Worm (Caenorhabditis elegans) whole organism, late embryonic: Measurements from ENCODE around the gene F40G12.4.
A peak's percentile ranks its signal among the peaks of the same experiment; 100 is the strongest.

Source experiments
- C38D4.7 ChIP-seq: fragments of 200-800 bp; sonication (Bioruptor generic); optimal IDR thresholded peaks from 2 replicates; lab custom pipeline; 2018; ENCODE audit warnings: mild to moderate bottlenecking, missing genetic modification characterization, moderate library complexity, missing compliant biosample characterization
- F13H6.1 ChIP-seq: sonication (generic microtip); optimal IDR thresholded peaks from 2 replicates; lab custom pipeline; 2016; ENCODE audit warnings: missing genetic modification characterization, missing compliant biosample characterization
- T23F11.4 ChIP-seq: fragments of 200-800 bp; sonication (Bioruptor generic); optimal IDR thresholded peaks from 2 replicates; lab custom pipeline; 2018; ENCODE audit warnings: mild to moderate bottlenecking, missing genetic modification characterization, missing compliant biosample characterization
- ama-1 ChIP-seq: fragments of 150-350 bp; optimal IDR thresholded peaks from 2 replicates; lab custom pipeline; 2014
- ceh-14 ChIP-seq: sonication (generic microtip); optimal IDR thresholded peaks from 2 replicates; lab custom pipeline; 2016; ENCODE audit warnings: missing genotype, missing genetic modification characterization, missing compliant biosample characterization
- ceh-18 ChIP-seq: sonication (generic microtip); optimal IDR thresholded peaks from 2 replicates; lab custom pipeline; 2016; ENCODE audit warnings: missing genetic modification characterization, missing compliant biosample characterization
- ceh-19 ChIP-seq: fragments of 200-800 bp; sonication (Bioruptor generic); optimal IDR thresholded peaks from 2 replicates; lab custom pipeline; 2018; ENCODE audit warnings: mild to moderate bottlenecking, missing genetic modification characterization, missing compliant biosample characterization
- ceh-2 ChIP-seq: sonication (generic microtip); optimal IDR thresholded peaks from 2 replicates; lab custom pipeline; 2016; ENCODE audit warnings: missing genotype, missing genetic modification characterization, missing compliant biosample characterization
- ceh-30 ChIP-seq: fragments of 150-350 bp; optimal IDR thresholded peaks from 2 replicates; lab custom pipeline; 2014; ENCODE audit warnings: missing biosample characterization, missing genetic modification characterization
- ceh-6 ChIP-seq: fragments of 200-800 bp; sonication (Bioruptor generic); optimal IDR thresholded peaks from 2 replicates; lab custom pipeline; 2018; ENCODE audit warnings: mild to moderate bottlenecking, missing genetic modification characterization, missing compliant biosample characterization
- che-1 ChIP-seq: sonication (generic microtip); optimal IDR thresholded peaks from 2 replicates; lab custom pipeline; 2016; ENCODE audit warnings: mild to moderate bottlenecking, missing genetic modification characterization, missing compliant biosample characterization
- dmd-4 ChIP-seq: sonication (generic microtip); optimal IDR thresholded peaks from 2 replicates; lab custom pipeline; 2016; ENCODE audit warnings: borderline replicate concordance, missing genetic modification characterization, missing compliant biosample characterization
- elt-4 ChIP-seq: sonication (generic microtip); optimal IDR thresholded peaks from 2 replicates; lab custom pipeline; 2016; ENCODE audit warnings: missing genetic modification characterization, missing compliant biosample characterization
- ets-4 ChIP-seq: sonication (generic microtip); optimal IDR thresholded peaks from 2 replicates; lab custom pipeline; 2016; ENCODE audit warnings: missing genetic modification characterization, missing compliant biosample characterization
- fkh-10 ChIP-seq: fragments of 150-350 bp; optimal IDR thresholded peaks from 2 replicates; lab custom pipeline; 2014; ENCODE audit warnings: missing biosample characterization, missing genetic modification reagents, missing genetic modification characterization
- fkh-6 ChIP-seq: sonication (generic microtip); optimal IDR thresholded peaks from 2 replicates; lab custom pipeline; 2016; ENCODE audit warnings: missing genetic modification characterization, missing compliant biosample characterization
- gmeb-2 ChIP-seq: sonication (generic microtip); optimal IDR thresholded peaks from 2 replicates; lab custom pipeline; 2016; ENCODE audit warnings: missing genetic modification characterization, inconsistent platforms, missing compliant biosample characterization
- hlh-30 ChIP-seq: sonication (generic microtip); optimal IDR thresholded peaks from 2 replicates; lab custom pipeline; 2017; ENCODE audit warnings: antibody characterized with exemption, missing genetic modification characterization, missing compliant biosample characterization; ENCODE audit not compliant: insufficient read depth
- hlh-6 ChIP-seq: sonication (generic microtip); optimal IDR thresholded peaks from 2 replicates; lab custom pipeline; 2016; ENCODE audit warnings: missing genotype, missing genetic modification characterization, missing compliant biosample characterization
- hlh-8 ChIP-seq: sonication (generic microtip); optimal IDR thresholded peaks from 2 replicates; lab custom pipeline; 2016; ENCODE audit warnings: missing genotype, missing genetic modification characterization, missing compliant biosample characterization
- lin-11 ChIP-seq: fragments of 200-800 bp; sonication (Bioruptor generic); optimal IDR thresholded peaks from 2 replicates; lab custom pipeline; 2018; ENCODE audit warnings: mild to moderate bottlenecking, missing genetic modification characterization, missing compliant biosample characterization
- madf-2 ChIP-seq: sonication (generic microtip); optimal IDR thresholded peaks from 2 replicates; lab custom pipeline; 2017; ENCODE audit warnings: missing genetic modification characterization, missing compliant biosample characterization
- mec-3 ChIP-seq: sonication (generic microtip); optimal IDR thresholded peaks from 2 replicates; lab custom pipeline; 2016; ENCODE audit warnings: borderline replicate concordance, missing genetic modification characterization, missing compliant biosample characterization
- nfya-1 ChIP-seq: sonication (generic microtip); optimal IDR thresholded peaks from 2 replicates; lab custom pipeline; 2017; ENCODE audit warnings: missing genetic modification characterization, mild to moderate bottlenecking, missing compliant biosample characterization, antibody characterized with exemption, moderate library complexity
- nhr-232 ChIP-seq: sonication (generic microtip); optimal IDR thresholded peaks from 2 replicates; lab custom pipeline; 2016; ENCODE audit warnings: missing genetic modification characterization, missing compliant biosample characterization
- odd-2 ChIP-seq: sonication (generic microtip); optimal IDR thresholded peaks from 2 replicates; lab custom pipeline; 2017; ENCODE audit warnings: antibody characterized with exemption, mild to moderate bottlenecking, missing genetic modification characterization, missing compliant biosample characterization
- pha-2 ChIP-seq: sonication (generic microtip); optimal IDR thresholded peaks from 2 replicates; lab custom pipeline; 2017; ENCODE audit warnings: mild to moderate bottlenecking, missing genetic modification characterization, missing compliant biosample characterization
- pha-4 ChIP-seq: fragments of 150-350 bp; optimal IDR thresholded peaks from 2 replicates; lab custom pipeline; 2018; ENCODE audit warnings: missing biosample characterization, missing genetic modification reagents, missing genetic modification characterization
- pqm-1 ChIP-seq: sonication (generic microtip); optimal IDR thresholded peaks from 2 replicates; lab custom pipeline; 2016; ENCODE audit warnings: missing genetic modification characterization, missing compliant biosample characterization
- pros-1 ChIP-seq: fragments of 150-350 bp; optimal IDR thresholded peaks from 2 replicates; lab custom pipeline; 2014; ENCODE audit warnings: missing biosample characterization, missing genetic modification reagents, missing genetic modification characterization
- ref-2 ChIP-seq: sonication (generic microtip); optimal IDR thresholded peaks from 2 replicates; lab custom pipeline; 2016; ENCODE audit warnings: missing genetic modification characterization, missing compliant biosample characterization
- sox-2 ChIP-seq: fragments of 200-800 bp; sonication (Bioruptor generic); IDR thresholded peaks from 2 replicates; pipeline ENCODE4 v1.3.6; 2022; ENCODE audit warnings: missing genetic modification reagents, missing genetic modification characterization, missing compliant biosample characterization
- sox-4 ChIP-seq: sonication (generic microtip); optimal IDR thresholded peaks from 2 replicates; lab custom pipeline; 2017; ENCODE audit warnings: mild to moderate bottlenecking, missing genetic modification characterization, inconsistent platforms, missing compliant biosample characterization
- tbx-7 ChIP-seq: sonication (generic microtip); optimal IDR thresholded peaks from 2 replicates; lab custom pipeline; 2016; ENCODE audit warnings: missing genotype, missing genetic modification characterization, missing compliant biosample characterization
- ttx-3 ChIP-seq: sonication (generic microtip); optimal IDR thresholded peaks from 2 replicates; lab custom pipeline; 2016; ENCODE audit warnings: missing genetic modification reagents, missing genetic modification characterization, missing compliant biosample characterization
- unc-3 ChIP-seq, 2 experiments: fragments of 200-800 bp in 1 of 2; sonication (Bioruptor generic) in 1 of 2; sonication (generic microtip) in 1 of 2; conservative IDR thresholded peaks in 1 of 2; optimal IDR thresholded peaks in 1 of 2; 2 replicates each; pipeline versions ENCODE4 v1.3.6 to Lab custom; 2016 to 2022; ENCODE audit warnings: missing compliant biosample characterization in 2 of 2, missing genetic modification characterization in 2 of 2, missing genetic modification reagents in 1 of 2
- unc-42 ChIP-seq: sonication (generic microtip); optimal IDR thresholded peaks from 2 replicates; lab custom pipeline; 2016; ENCODE audit warnings: missing genotype, missing genetic modification characterization, missing compliant biosample characterization
- unc-86 ChIP-seq: sonication (generic microtip); optimal IDR thresholded peaks from 2 replicates; lab custom pipeline; 2016; ENCODE audit warnings: missing genetic modification characterization, missing compliant biosample characterization
- zip-5 ChIP-seq: sonication (generic microtip); optimal IDR thresholded peaks from 2 replicates; lab custom pipeline; 2016; ENCODE audit warnings: missing genetic modification characterization, missing compliant biosample characterization
- ztf-16 ChIP-seq: sonication (generic microtip); optimal IDR thresholded peaks from 2 replicates; lab custom pipeline; 2017; ENCODE audit warnings: missing genetic modification characterization, missing compliant biosample characterization

Gene F40G12.4

DNA sequence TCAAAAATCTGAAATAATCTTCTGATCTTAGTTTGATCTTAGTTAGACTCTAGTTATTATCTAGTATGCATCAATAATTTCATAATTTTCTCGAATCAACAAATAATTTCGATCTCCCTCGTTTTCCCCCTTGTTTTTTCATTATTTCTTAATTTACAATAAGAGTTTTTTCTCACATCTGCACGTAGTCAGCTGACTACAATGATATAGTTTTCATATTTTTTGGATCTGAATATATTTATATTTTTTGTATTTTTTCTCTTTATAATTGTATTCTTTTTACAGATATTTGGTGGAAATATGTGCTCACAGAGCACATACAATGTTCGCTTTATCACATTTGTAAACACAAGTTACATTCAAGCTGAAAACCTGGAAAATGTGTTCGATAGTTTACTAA is 24.6 kb downstream of the F40G12.4 start, which contains the start of gene sre-7:
sre-7 (plus strand) TSS at position 301 of the 400 bp plus-strand sequence.
- TF ChIP-seq ceh-6 (GFP tag; lab: Kevin White, UChicago) = no peak
- TF ChIP-seq unc-42 (tag; lab: Kevin White, UChicago) = no peak
- TF ChIP-seq pha-2 (tag; lab: Kevin White, UChicago) = no peak
- TF ChIP-seq mec-3 (tag; lab: Kevin White, UChicago) = no peak
- TF ChIP-seq odd-2 = no peak
- no peak for TF ChIP-seq unc-86 (tag; lab: Kevin White, UChicago)
- TF ChIP-seq hlh-8 = no peak
- no peak for TF ChIP-seq zip-5 (tag; lab: Kevin White, UChicago)
- TF ChIP-seq C38D4.7 (GFP tag; lab: Kevin White, UChicago) = no peak
- no peak for TF ChIP-seq nfya-1
- TF ChIP-seq F13H6.1 = no peak
- no peak for TF ChIP-seq tbx-7 (tag; lab: Kevin White, UChicago)
- no peak for TF ChIP-seq ztf-16 (tag; lab: Kevin White, UChicago)
- TF ChIP-seq hlh-6 (tag; lab: Kevin White, UChicago) = no peak
- no peak for TF ChIP-seq pqm-1
- no peak for TF ChIP-seq ttx-3 (tag; lab: Kevin White, UChicago)
- TF ChIP-seq fkh-10 (GFP tag; lab: Kevin White, UChicago) = no peak
- TF ChIP-seq ceh-30 (tag; lab: Kevin White, UChicago) = no peak
- no peak for TF ChIP-seq ceh-18 (tag; lab: Kevin White, UChicago)
- no peak for TF ChIP-seq hlh-30 (tag; lab: Kevin White, UChicago)
- TF ChIP-seq, all 69 proteins: peak for 0

DNA sequence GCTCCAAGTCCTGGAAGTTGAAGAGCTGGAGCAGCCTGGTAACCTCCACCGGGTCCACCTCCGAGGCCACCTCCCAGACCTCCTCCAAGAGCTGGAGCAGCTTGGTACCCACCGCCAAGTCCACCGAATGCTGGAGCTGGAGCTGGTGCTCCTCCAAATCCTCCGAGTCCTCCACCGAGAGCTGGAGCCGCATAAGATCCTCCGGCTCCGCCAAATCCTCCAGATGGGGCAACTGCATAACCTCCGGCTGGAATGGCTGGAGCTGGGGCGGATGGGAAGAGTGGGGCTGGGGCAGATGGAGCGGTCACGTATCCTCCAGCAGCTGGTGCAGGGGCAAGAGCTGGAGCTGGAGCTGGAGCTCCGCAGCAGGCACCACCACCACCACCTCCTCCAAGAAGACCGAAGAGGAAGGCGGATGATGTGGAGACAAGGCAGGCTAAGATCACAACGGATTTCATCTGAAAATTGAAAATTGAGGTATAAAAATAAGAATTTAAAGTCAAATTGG is 27.8 kb downstream of the F40G12.4 start, which contains the start of gene K02E11.10:
K02E11.10 (minus strand) TSS at position 458 of the 508 bp plus-strand sequence.
- no peak for TF ChIP-seq pros-1 (tag; lab: Kevin White, UChicago)
- TF ChIP-seq ama-1 = no peak
- TF ChIP-seq sox-4 (tag; lab: Kevin White, UChicago) = no peak
- TF ChIP-seq T23F11.4 = peak; percentile 4
- TF ChIP-seq elt-4 (tag; lab: Kevin White, UChicago) = peak; percentile 63
- TF ChIP-seq pha-2 (tag; lab: Kevin White, UChicago) = no peak
- no peak for TF ChIP-seq unc-3 (GFP tag; conservative IDR thresholded peaks at IDR 0.05; lab: Robert Waterston, UW)
- TF ChIP-seq unc-3 (tag; optimal IDR thresholded peaks at IDR 0.05; lab: Kevin White, UChicago) = no peak

DNA sequence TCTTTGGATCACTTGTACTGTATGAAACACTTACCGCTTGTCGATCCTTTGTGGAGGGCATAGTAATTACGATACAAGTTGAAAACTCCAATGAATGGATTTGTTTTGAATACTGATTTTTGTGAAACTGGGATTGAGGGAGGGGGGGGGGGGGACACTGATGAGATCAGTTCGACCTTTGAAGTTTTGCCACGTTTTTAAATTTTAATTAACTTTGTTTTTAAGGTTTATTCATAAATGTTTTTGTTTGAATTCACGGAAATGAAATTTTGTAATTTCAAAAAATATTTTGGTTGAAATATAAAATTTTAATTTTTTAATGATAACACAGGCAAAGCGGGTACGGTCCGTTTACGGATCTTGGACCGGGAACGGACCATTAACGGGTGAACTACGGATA is 32.6 kb downstream of the F40G12.4 start, which contains the start of gene ent-3:
ent-3 (minus strand) TSS at position 101 of the 400 bp plus-strand sequence.
- no peak for TF ChIP-seq ceh-2 (tag; lab: Kevin White, UChicago)
- no peak for TF ChIP-seq nfya-1
- TF ChIP-seq sox-2 = no peak
- no peak for TF ChIP-seq madf-2 (tag; lab: Kevin White, UChicago)
- no peak for TF ChIP-seq elt-4 (tag; lab: Kevin White, UChicago)
- no peak for TF ChIP-seq ref-2 (tag; lab: Kevin White, UChicago)
- no peak for TF ChIP-seq gmeb-2 (tag; lab: Kevin White, UChicago)
- TF ChIP-seq che-1 (tag; lab: Kevin White, UChicago) = no peak

ce11 chrV:14231656-14232055 is 36.9 kb downstream of the F40G12.4 start:
- no peak for TF ChIP-seq unc-42 (tag; lab: Kevin White, UChicago)
- TF ChIP-seq pha-4 (tag; lab: Kevin White, UChicago) = no peak
- TF ChIP-seq hlh-8 = no peak
- no peak for TF ChIP-seq ceh-14 (tag; lab: Kevin White, UChicago)
- TF ChIP-seq pha-2 (tag; lab: Kevin White, UChicago) = no peak
- no peak for TF ChIP-seq fkh-10 (GFP tag; lab: Kevin White, UChicago)
- TF ChIP-seq nhr-232 (tag; lab: Kevin White, UChicago) = no peak
- TF ChIP-seq pqm-1 = no peak
- TF ChIP-seq ceh-19 (GFP tag; lab: Kevin White, UChicago) = no peak
- TF ChIP-seq lin-11 (tag; lab: Kevin White, UChicago) = no peak
- no peak for TF ChIP-seq fkh-6 (tag; lab: Kevin White, UChicago)
- no peak for TF ChIP-seq odd-2
- TF ChIP-seq sox-4 (tag; lab: Kevin White, UChicago) = no peak
- no peak for TF ChIP-seq ets-4 (tag; lab: Kevin White, UChicago)
- no peak for TF ChIP-seq dmd-4 (tag; lab: Kevin White, UChicago)
- TF ChIP-seq C38D4.7 (GFP tag; lab: Kevin White, UChicago) = no peak
- no peak for TF ChIP-seq ama-1
- TF ChIP-seq, all 69 proteins: peak for 0
